Fruit fly (Drosophila melanogaster) whole organism, pupa: ENCODE results near the gene CG10584.

ENCODE experiments used
- CG10348 ChIP-seq: fragments of 200-800 bp; sonication (Bioruptor generic); IDR thresholded peaks from 2 replicates; pipeline ENCODE4 v1.3.6; 2022; ENCODE audit warnings: missing biosample characterization, missing genetic modification characterization
- CG12605 ChIP-seq: fragments of 200-800 bp; sonication (Bioruptor generic); IDR thresholded peaks from 2 replicates; pipeline ENCODE4 v1.3.6; 2022; ENCODE audit warnings: missing biosample characterization, missing genetic modification characterization
- CG13204 ChIP-seq: fragments of 200-800 bp; sonication (Bioruptor generic); optimal IDR thresholded peaks from 2 replicates; lab custom pipeline; 2018; ENCODE audit warnings: missing biosample characterization, mild to moderate bottlenecking, missing genetic modification characterization, moderate library complexity
- CG14655 ChIP-seq: fragments of 200-800 bp; sonication (Bioruptor generic); optimal IDR thresholded peaks from 3 replicates; lab custom pipeline; 2017; ENCODE audit warnings: mild to moderate bottlenecking, missing biosample characterization, missing genetic modification reagents, missing genetic modification characterization
- CG15710 ChIP-seq: fragments of 200-800 bp; sonication (Bioruptor generic); optimal IDR thresholded peaks from 2 replicates; lab custom pipeline; 2018; ENCODE audit warnings: missing biosample characterization, mild to moderate bottlenecking, missing genetic modification characterization, moderate library complexity
- CG17806 ChIP-seq: fragments of 200-800 bp; sonication (Bioruptor generic); optimal IDR thresholded peaks from 2 replicates; lab custom pipeline; 2018; ENCODE audit warnings: missing biosample characterization, mild to moderate bottlenecking, missing genetic modification characterization, moderate library complexity
- CG32121 ChIP-seq: fragments of 200-800 bp; sonication (Bioruptor generic); IDR thresholded peaks from 2 replicates; pipeline ENCODE4 v1.3.6; 2022; ENCODE audit warnings: missing biosample characterization, missing genetic modification characterization
- CG34367 ChIP-seq: fragments of 200-800 bp; sonication (Bioruptor generic); optimal IDR thresholded peaks from 2 replicates; lab custom pipeline; 2018; ENCODE audit warnings: missing biosample characterization, mild to moderate bottlenecking, missing genetic modification characterization
- CG4496 ChIP-seq: fragments of 200-800 bp; sonication (Bioruptor generic); IDR thresholded peaks from 3 replicates; pipeline ENCODE4 v1.3.6; 2022; ENCODE audit warnings: missing biosample characterization, missing genetic modification characterization
- CG8159 ChIP-seq: fragments of 200-800 bp; sonication (Bioruptor generic); optimal IDR thresholded peaks from 3 replicates; lab custom pipeline; 2018; ENCODE audit warnings: missing biosample characterization, mild to moderate bottlenecking, missing genetic modification characterization, moderate library complexity
- CG8301 ChIP-seq: fragments of 200-800 bp; sonication (Bioruptor generic); optimal IDR thresholded peaks from 2 replicates; lab custom pipeline; 2018; ENCODE audit warnings: missing biosample characterization, mild to moderate bottlenecking, missing genetic modification characterization
- CG9948 ChIP-seq: fragments of 200-800 bp; sonication (Bioruptor generic); optimal IDR thresholded peaks from 2 replicates; lab custom pipeline; 2018; ENCODE audit warnings: missing biosample characterization, mild to moderate bottlenecking, missing genetic modification characterization, moderate library complexity
- D1 ChIP-seq: fragments of 200-800 bp; sonication (Bioruptor generic); optimal IDR thresholded peaks from 2 replicates; lab custom pipeline; 2018; ENCODE audit warnings: missing biosample characterization, mild to moderate bottlenecking, missing genetic modification characterization, moderate library complexity
- EcR ChIP-seq: fragments of 200-800 bp; sonication (Bioruptor generic); optimal IDR thresholded peaks from 3 replicates; lab custom pipeline; 2019; ENCODE audit warnings: missing biosample characterization, missing genetic modification characterization, mild to moderate bottlenecking, moderate library complexity, missing genetic modification reagents
- Ets98B ChIP-seq: fragments of 200-800 bp; sonication (Bioruptor generic); IDR thresholded peaks from 2 replicates; pipeline ENCODE4 v1.3.6; 2022; ENCODE audit warnings: missing biosample characterization, missing genetic modification characterization
- Pif1A ChIP-seq: fragments of 200-800 bp; sonication (Bioruptor generic); optimal IDR thresholded peaks from 3 replicates; lab custom pipeline; 2016; ENCODE audit warnings: missing biosample characterization, missing genetic modification characterization
- Pif1B ChIP-seq: fragments of 200-800 bp; sonication (Bioruptor generic); optimal IDR thresholded peaks from 3 replicates; lab custom pipeline; 2016; ENCODE audit warnings: missing biosample characterization, missing genetic modification characterization
- Snoo ChIP-seq: fragments of 200-800 bp; sonication (Bioruptor generic); optimal IDR thresholded peaks from 3 replicates; lab custom pipeline; 2017; ENCODE audit warnings: missing biosample characterization, mild to moderate bottlenecking, missing genetic modification characterization, inconsistent platforms
- fd96Ca ChIP-seq: fragments of 200-800 bp; sonication (Bioruptor generic); IDR thresholded peaks from 3 replicates; pipeline ENCODE4 v1.3.6; 2022; ENCODE audit warnings: missing biosample characterization, missing genetic modification characterization
- gl ChIP-seq: fragments of 200-800 bp; sonication (Bioruptor generic); optimal IDR thresholded peaks from 2 replicates; lab custom pipeline; 2018; ENCODE audit warnings: missing biosample characterization, mild to moderate bottlenecking, missing genetic modification characterization
- rn ChIP-seq: fragments of 200-800 bp; sonication (Bioruptor generic); IDR thresholded peaks from 2 replicates; pipeline ENCODE4 v1.3.6; 2022; ENCODE audit warnings: missing biosample characterization, missing genetic modification characterization

The CG10584 gene

dm6 chr3L:21043435-21043834, 12.3 kb upstream of the CG10584 start:
- TF ChIP-seq D1 (tag; lab: Kevin White, UChicago) = no peak
- TF ChIP-seq rn (GFP tag; lab: Robert Waterston, UW) = no peak
- no peak for TF ChIP-seq CG34367 (tag; lab: Kevin White, UChicago)
- TF ChIP-seq Ets98B = no peak
- TF ChIP-seq CG8159 = no peak
- TF ChIP-seq Snoo (tag; lab: Kevin White, UChicago) = no peak
- TF ChIP-seq, all 21 proteins: peak for 0

- TF ChIP-seq CG8301 (tag; lab: Kevin White, UChicago) = peak; percentile 46
- no peak for TF ChIP-seq CG13204 (GFP tag; lab: Kevin White, UChicago)
- TF ChIP-seq Pif1B (GFP tag; lab: Kevin White, UChicago) = no peak
- peak; percentile 69 for TF ChIP-seq CG32121
- TF ChIP-seq Ets98B = peak; percentile 50
- TF ChIP-seq EcR (GFP tag; lab: Kevin White, UChicago) = no peak
- peak; percentile 19 for TF ChIP-seq CG34367 (tag; lab: Kevin White, UChicago)
- TF ChIP-seq CG10348 = peak; percentile 27; the same call in 1 of the 2 replicates
- TF ChIP-seq Pif1A = peak; percentile 46
- TF ChIP-seq CG17806 = peak; percentile 67
- TF ChIP-seq CG15710 (tag; lab: Kevin White, UChicago) = peak; percentile 70
- TF ChIP-seq CG8159 = peak; percentile 64
- peak; percentile 39 for TF ChIP-seq CG14655 (GFP tag; lab: Kevin White, UChicago)
- peak; percentile 18 for TF ChIP-seq Snoo (tag; lab: Kevin White, UChicago)
- TF ChIP-seq rn (GFP tag; lab: Robert Waterston, UW) = 0 out of 2 replicates have a peak, but pooled peaks have one; percentile 5
- no peak for TF ChIP-seq D1 (tag; lab: Kevin White, UChicago)
- peak; percentile 22 for TF ChIP-seq gl (tag; lab: Kevin White, UChicago)
- peak; percentile 26; the same call in 1 of the 2 replicates for TF ChIP-seq CG12605
- TF ChIP-seq CG9948 (tag; lab: Kevin White, UChicago) = peak; percentile 55
- TF ChIP-seq CG4496 (GFP tag; lab: Robert Waterston, UW) = peak; percentile 73
- peak; percentile 45; the same call in 2 of the 3 replicates for TF ChIP-seq fd96Ca
These were observed 11.1 kb upstream of the CG10584 start for dm6 chr3L:21041952-21042933.

dm6 chr3L:21040831-21041230, 9.7 kb upstream of the CG10584 start:
- no peak for TF ChIP-seq CG12605
- TF ChIP-seq CG32121 = peak; percentile 63; the same call in 1 of the 2 replicates

- peak; percentile 25; the same call in 1 of the 2 replicates for TF ChIP-seq CG12605
- no peak for TF ChIP-seq CG13204 (GFP tag; lab: Kevin White, UChicago)
- peak; percentile 54 for TF ChIP-seq CG8301 (tag; lab: Kevin White, UChicago)
- peak; percentile 59 for TF ChIP-seq CG14655 (GFP tag; lab: Kevin White, UChicago)
- TF ChIP-seq CG4496 (GFP tag; lab: Robert Waterston, UW) = 0 out of 3 replicates have a peak, but pooled peaks have one; percentile 51
- peak; percentile 28 for TF ChIP-seq CG15710 (tag; lab: Kevin White, UChicago)
- peak; percentile 21 for TF ChIP-seq CG17806
- TF ChIP-seq fd96Ca = no peak
- peak; percentile 17 for TF ChIP-seq Snoo (tag; lab: Kevin White, UChicago)
- TF ChIP-seq Pif1A = peak; percentile 54
- peak; percentile 34 for TF ChIP-seq CG9948 (tag; lab: Kevin White, UChicago)
- TF ChIP-seq Pif1B (GFP tag; lab: Kevin White, UChicago) = peak; percentile 5
- TF ChIP-seq gl (tag; lab: Kevin White, UChicago) = no peak
- 0 out of 2 replicates have a peak, but pooled peaks have one; percentile 8 for TF ChIP-seq CG10348
- TF ChIP-seq CG8159 = peak; percentile 55
- TF ChIP-seq Ets98B = no peak; the same call in none of the 2 replicates
- TF ChIP-seq EcR (GFP tag; lab: Kevin White, UChicago) = no peak
- TF ChIP-seq CG32121 = peak; percentile 74; the same call in 1 of the 2 replicates
These were observed 6.2 kb upstream of the CG10584 start for dm6 chr3L:21037404-21037803.

dm6 chr3L:21036257-21036957, 5.2 kb upstream of the CG10584 start:
- TF ChIP-seq gl (tag; lab: Kevin White, UChicago) (no peak), Snoo (tag; lab: Kevin White, UChicago) (no peak), rn (GFP tag; lab: Robert Waterston, UW) (no peak), CG10348 (no peak), CG32121 (0 out of 2 replicates have a peak, but pooled peaks have one; percentile 10), CG9948 (tag; lab: Kevin White, UChicago) (no peak)

dm6 chr3L:21035231-21035630, 4.1 kb upstream of the CG10584 start:
- no peak for TF ChIP-seq CG15710 (tag; lab: Kevin White, UChicago)
- no peak for TF ChIP-seq CG8301 (tag; lab: Kevin White, UChicago)
- TF ChIP-seq Pif1B (GFP tag; lab: Kevin White, UChicago) = no peak
- no peak for TF ChIP-seq Snoo (tag; lab: Kevin White, UChicago)
- no peak for TF ChIP-seq CG13204 (GFP tag; lab: Kevin White, UChicago)
- TF ChIP-seq D1 (tag; lab: Kevin White, UChicago) = no peak
- TF ChIP-seq Ets98B = no peak
- no peak for TF ChIP-seq gl (tag; lab: Kevin White, UChicago)
- TF ChIP-seq CG12605 = no peak
- no peak for TF ChIP-seq CG8159
- TF ChIP-seq fd96Ca = no peak
